Worm (Caenorhabditis elegans) whole organism, mixed stage, embryonic: ENCODE measurements around the gene B0496.6.

ENCODE experiments used
- bed-3 ChIP-seq: fragments of 200-800 bp; sonication (Bioruptor generic); optimal IDR thresholded peaks from 3 replicates; lab custom pipeline; 2018; ENCODE audit warnings: mild to moderate bottlenecking, missing genetic modification characterization, moderate library complexity, missing compliant biosample characterization
- blmp-1 ChIP-seq: fragments of 150-350 bp; optimal IDR thresholded peaks from 2 replicates; lab custom pipeline; 2014; ENCODE audit warnings: missing biosample characterization, missing genetic modification characterization
- ceh-39 ChIP-seq: fragments of 150-350 bp; optimal IDR thresholded peaks from 2 replicates; lab custom pipeline; 2014; ENCODE audit warnings: missing biosample characterization, missing genetic modification characterization
- ceh-43 ChIP-seq: fragments of 200-800 bp; sonication (Bioruptor generic); optimal IDR thresholded peaks from 2 replicates; lab custom pipeline; 2018; ENCODE audit warnings: mild to moderate bottlenecking, missing genetic modification characterization, moderate library complexity, missing compliant biosample characterization
- ces-1 ChIP-seq: fragments of 150-350 bp; optimal IDR thresholded peaks from 2 replicates; lab custom pipeline; 2014; ENCODE audit warnings: missing biosample characterization, missing genetic modification reagents, missing genetic modification characterization
- elt-1 ChIP-seq: sonication (generic microtip); optimal IDR thresholded peaks from 2 replicates; lab custom pipeline; 2017; ENCODE audit warnings: missing genetic modification characterization, mild to moderate bottlenecking, missing compliant biosample characterization, antibody characterized with exemption, moderate library complexity, borderline replicate concordance; ENCODE audit not compliant: insufficient read depth
- flh-1 ChIP-seq: fragments of 200-800 bp; sonication (Bioruptor generic); optimal IDR thresholded peaks from 2 replicates; lab custom pipeline; 2018; ENCODE audit warnings: mild to moderate bottlenecking, missing genetic modification characterization, moderate library complexity, missing compliant biosample characterization
- ham-2 ChIP-seq: fragments of 200-800 bp; sonication (Bioruptor generic); optimal IDR thresholded peaks from 2 replicates; lab custom pipeline; 2018; ENCODE audit warnings: mild to moderate bottlenecking, missing genetic modification characterization, missing compliant biosample characterization
- hlh-1 ChIP-seq: fragments of 150-350 bp; optimal IDR thresholded peaks from 2 replicates; lab custom pipeline; 2014; ENCODE audit warnings: missing biosample characterization, missing genetic modification reagents, missing genetic modification characterization
- lin-13 ChIP-seq: fragments of 150-350 bp; optimal IDR thresholded peaks from 2 replicates; lab custom pipeline; 2014; ENCODE audit warnings: missing biosample characterization, missing genetic modification characterization
- lin-32 ChIP-seq: fragments of 200-800 bp; sonication (Bioruptor generic); optimal IDR thresholded peaks from 2 replicates; lab custom pipeline; 2018; ENCODE audit warnings: mild to moderate bottlenecking, missing genetic modification characterization, missing compliant biosample characterization
- lsy-2 ChIP-seq: fragments of 150-350 bp; optimal IDR thresholded peaks from 2 replicates; lab custom pipeline; 2014; ENCODE audit warnings: missing biosample characterization, missing genetic modification characterization
- mab-5 ChIP-seq: fragments of 150-350 bp; optimal IDR thresholded peaks from 2 replicates; lab custom pipeline; 2014; ENCODE audit warnings: missing biosample characterization, missing genetic modification characterization
- mep-1 ChIP-seq: fragments of 150-350 bp; optimal IDR thresholded peaks from 2 replicates; lab custom pipeline; 2017; ENCODE audit warnings: missing biosample characterization, missing genetic modification reagents, missing genetic modification characterization, inconsistent platforms
- mls-2 ChIP-seq: sonication (generic microtip); optimal IDR thresholded peaks from 2 replicates; lab custom pipeline; 2016; ENCODE audit warnings: mild to moderate bottlenecking, missing genetic modification characterization, moderate library complexity, missing compliant biosample characterization
- nhr-12 ChIP-seq: fragments of 150-350 bp; optimal IDR thresholded peaks from 2 replicates; lab custom pipeline; 2014; ENCODE audit warnings: missing biosample characterization, missing genetic modification characterization
- nhr-237 ChIP-seq: fragments of 150-350 bp; optimal IDR thresholded peaks from 2 replicates; lab custom pipeline; 2014; ENCODE audit warnings: missing biosample characterization, missing genetic modification characterization
- nhr-28 ChIP-seq: fragments of 150-350 bp; optimal IDR thresholded peaks from 2 replicates; lab custom pipeline; 2014; ENCODE audit warnings: missing biosample characterization, missing genetic modification characterization
- nhr-76 ChIP-seq: sonication (generic microtip); optimal IDR thresholded peaks from 2 replicates; lab custom pipeline; 2017; ENCODE audit warnings: missing biosample characterization, missing genetic modification characterization
- pha-4 ChIP-seq: fragments of 150-350 bp; optimal IDR thresholded peaks from 2 replicates; lab custom pipeline; 2018; ENCODE audit warnings: missing biosample characterization, missing genetic modification reagents, missing genetic modification characterization
- sem-2 ChIP-seq: fragments of 200-800 bp; sonication (Bioruptor generic); optimal IDR thresholded peaks from 2 replicates; lab custom pipeline; 2018; ENCODE audit warnings: mild to moderate bottlenecking, missing genetic modification characterization, missing compliant biosample characterization
- snpc-4 ChIP-seq: fragments of 150-350 bp; optimal IDR thresholded peaks from 2 replicates; lab custom pipeline; 2014; ENCODE audit warnings: missing biosample characterization, missing genetic modification characterization
- sptf-1 ChIP-seq: sonication (generic microtip); optimal IDR thresholded peaks from 2 replicates; lab custom pipeline; 2017; ENCODE audit warnings: mild to moderate bottlenecking, missing genetic modification characterization, moderate library complexity, missing compliant biosample characterization
- tbx-8 ChIP-seq: fragments of 200-800 bp; sonication (Bioruptor generic); optimal IDR thresholded peaks from 2 replicates; lab custom pipeline; 2018; ENCODE audit warnings: mild to moderate bottlenecking, missing genetic modification characterization, moderate library complexity, missing compliant biosample characterization
- unc-120 ChIP-seq: sonication (generic microtip); optimal IDR thresholded peaks from 2 replicates; lab custom pipeline; 2017; ENCODE audit warnings: missing genetic modification characterization, missing compliant biosample characterization; ENCODE audit not compliant: poor library complexity, severe bottlenecking
- unc-62 ChIP-seq: fragments of 150-350 bp; optimal IDR thresholded peaks from 2 replicates; lab custom pipeline; 2014; ENCODE audit warnings: missing biosample characterization, missing genetic modification reagents, missing genetic modification characterization
- zip-8 ChIP-seq: fragments of 150-350 bp; optimal IDR thresholded peaks from 2 replicates; lab custom pipeline; 2014; ENCODE audit warnings: missing biosample characterization, missing genetic modification characterization
- ztf-11 ChIP-seq: fragments of 150-350 bp; optimal IDR thresholded peaks from 2 replicates; lab custom pipeline; 2014; ENCODE audit warnings: missing biosample characterization, missing genetic modification characterization

The B0496.6 gene

DNA sequence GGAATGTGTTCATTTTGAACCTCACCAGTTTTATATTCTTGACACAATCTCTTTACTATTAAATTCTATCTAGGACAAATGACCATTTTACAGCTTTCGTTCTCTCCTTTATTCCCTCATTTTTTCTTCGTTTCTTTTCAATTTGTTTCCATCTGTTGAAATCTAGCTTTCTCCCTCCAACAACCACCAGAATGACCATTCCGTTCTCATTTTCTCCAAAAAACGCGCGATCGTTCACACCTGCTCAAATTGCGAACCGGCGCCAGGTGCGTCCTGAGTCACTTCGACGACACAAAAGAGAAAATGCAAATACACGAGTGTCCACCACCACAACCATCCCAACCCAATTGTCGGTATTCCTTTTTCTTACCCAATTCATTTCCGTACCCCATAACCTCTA is 37.3 kb downstream of the B0496.6 start, which contains the start of gene F13B6.1:
TSS of gene F13B6.1 (plus strand) at position 301 of the 400 bp plus-strand sequence.
- no peak for TF ChIP-seq nhr-237 (tag; lab: Kevin White, UChicago)

DNA sequence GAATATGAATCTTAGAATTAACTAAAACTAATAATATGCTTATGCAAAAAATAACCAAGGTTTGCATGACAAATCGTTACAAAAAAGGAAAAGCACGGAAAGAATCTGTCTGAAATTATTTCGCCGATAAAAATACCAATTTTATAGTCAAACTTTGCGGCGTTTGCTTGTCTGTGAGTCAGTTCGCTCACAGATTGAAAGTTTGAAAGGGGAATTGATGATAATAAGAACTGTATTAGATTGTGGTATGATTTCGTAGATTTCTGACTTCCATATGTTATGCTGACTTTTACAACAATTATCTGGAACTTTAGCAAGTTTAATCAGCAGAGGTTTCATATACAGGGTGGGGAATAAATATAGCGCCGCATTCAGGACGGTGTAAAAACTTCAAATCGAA is 41.3 kb downstream of the B0496.6 start, which contains the start of gene F13B6.2:
TSS of gene F13B6.2 (minus strand) at position 101 of the 400 bp plus-strand sequence.
- TF ChIP-seq unc-62 (GFP tag; lab: Kevin White, UChicago): no peak
- TF ChIP-seq blmp-1: no peak
- TF ChIP-seq lin-13 (tag; lab: Kevin White, UChicago): no peak
- TF ChIP-seq ham-2 (GFP tag; lab: Kevin White, UChicago): no peak
- no peak for TF ChIP-seq lin-32
- TF ChIP-seq ces-1 (GFP tag; lab: Kevin White, UChicago): no peak
- TF ChIP-seq hlh-1 (tag; lab: Kevin White, UChicago): no peak
- TF ChIP-seq elt-1 (tag; lab: Kevin White, UChicago): no peak
- no peak for TF ChIP-seq bed-3 (GFP tag; lab: Kevin White, UChicago)
- TF ChIP-seq ceh-43 (GFP tag; lab: Kevin White, UChicago): no peak
- TF ChIP-seq mls-2: no peak
- TF ChIP-seq ceh-39 (tag; lab: Kevin White, UChicago): no peak
- no peak for TF ChIP-seq flh-1 (GFP tag; lab: Kevin White, UChicago)
- no peak for TF ChIP-seq pha-4 (tag; lab: Kevin White, UChicago)
- no peak for TF ChIP-seq mab-5 (tag; lab: Kevin White, UChicago)
- TF ChIP-seq nhr-76 (tag; lab: Kevin White, UChicago): no peak
- TF ChIP-seq snpc-4 (tag; lab: Kevin White, UChicago): no peak

DNA sequence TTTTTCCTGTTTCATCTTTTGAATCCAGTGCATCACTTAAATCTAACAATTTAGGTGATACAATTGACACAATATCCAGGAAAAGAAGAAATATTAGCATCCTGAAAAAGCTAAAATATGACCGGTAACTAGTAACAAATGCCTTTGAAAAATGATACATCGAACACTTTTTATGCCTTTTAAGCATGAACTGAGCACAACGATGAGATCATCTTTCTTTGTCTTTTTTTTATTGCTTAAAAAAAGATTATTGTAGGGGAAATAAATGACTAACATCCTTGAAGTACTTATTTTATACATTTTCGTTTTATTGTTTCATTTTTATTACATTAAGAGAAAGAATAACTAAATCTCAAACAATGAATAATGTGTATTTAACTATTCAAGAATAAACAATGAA is 46.9 kb downstream of the B0496.6 start, which contains the start of gene F13B6.3:
TSS of gene F13B6.3 (minus strand) at position 101 of the 400 bp plus-strand sequence.
- TF ChIP-seq hlh-1 (tag; lab: Kevin White, UChicago): no peak
- TF ChIP-seq unc-62 (GFP tag; lab: Kevin White, UChicago): no peak
- TF ChIP-seq sem-2 (GFP tag; lab: Kevin White, UChicago): no peak
- no peak for TF ChIP-seq unc-120 (tag; lab: Kevin White, UChicago)
- no peak for TF ChIP-seq ceh-39 (tag; lab: Kevin White, UChicago)
- TF ChIP-seq, all 35 proteins: peak for 0

DNA sequence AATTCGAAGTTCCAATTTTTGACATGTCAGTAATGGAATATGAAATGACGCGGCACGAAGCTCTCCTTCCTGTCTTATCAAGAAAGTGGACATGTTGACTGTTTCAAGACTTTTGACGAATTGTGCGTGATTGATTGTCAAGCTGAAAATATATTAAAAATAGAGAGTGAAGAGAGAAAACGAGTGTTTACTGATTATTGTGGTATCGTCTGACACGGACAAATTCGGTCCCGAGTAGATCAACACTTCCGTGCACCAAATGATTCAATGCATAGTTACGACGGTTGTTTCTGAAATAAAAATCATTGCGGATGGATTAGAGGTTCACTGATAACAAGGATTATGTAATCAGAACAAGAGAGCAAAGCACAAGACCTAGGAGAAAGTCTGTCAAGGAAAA is 48.3 kb downstream of the B0496.6 start:
- TF ChIP-seq flh-1 (GFP tag; lab: Kevin White, UChicago) (no peak), tbx-8 (GFP tag; lab: Kevin White, UChicago) (no peak), sptf-1 (no peak), zip-8 (tag; lab: Kevin White, UChicago) (no peak), lin-13 (tag; lab: Kevin White, UChicago) (no peak), nhr-28 (tag; lab: Kevin White, UChicago) (no peak), sem-2 (GFP tag; lab: Kevin White, UChicago) (no peak), ham-2 (GFP tag; lab: Kevin White, UChicago) (no peak), ceh-39 (tag; lab: Kevin White, UChicago) (no peak), hlh-1 (tag; lab: Kevin White, UChicago) (no peak), ztf-11 (tag; lab: Kevin White, UChicago) (no peak)

DNA sequence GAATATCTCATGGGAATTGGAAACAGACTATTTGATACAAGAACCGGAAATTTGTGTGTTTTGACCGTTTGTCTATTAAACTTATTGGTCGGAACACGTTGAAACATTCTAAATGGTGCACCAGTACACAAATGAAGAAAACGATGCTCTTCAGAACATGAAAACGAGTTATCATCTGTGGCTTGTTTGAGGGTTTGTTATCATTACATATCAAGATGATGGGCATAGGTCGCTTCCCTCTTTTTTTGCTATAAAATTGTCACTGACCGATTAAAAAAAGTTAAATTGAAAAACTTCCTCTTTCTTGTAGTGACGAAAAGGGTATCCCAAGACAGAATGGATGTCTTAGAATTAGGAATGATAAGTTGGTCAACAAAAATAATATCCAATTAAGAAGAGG is 49.7 kb downstream of the B0496.6 start:
- no peak for TF ChIP-seq unc-120 (tag; lab: Kevin White, UChicago)
- no peak for TF ChIP-seq mls-2
- no peak for TF ChIP-seq lin-13 (tag; lab: Kevin White, UChicago)
- TF ChIP-seq mep-1 (tag; lab: Kevin White, UChicago): no peak
- no peak for TF ChIP-seq unc-62 (GFP tag; lab: Kevin White, UChicago)
- no peak for TF ChIP-seq ces-1 (GFP tag; lab: Kevin White, UChicago)
- TF ChIP-seq lsy-2 (tag; lab: Kevin White, UChicago): no peak
- TF ChIP-seq nhr-12 (tag; lab: Kevin White, UChicago): no peak
- no peak for TF ChIP-seq snpc-4 (tag; lab: Kevin White, UChicago)
- no peak for TF ChIP-seq ceh-39 (tag; lab: Kevin White, UChicago)
